Fruit fly (Drosophila melanogaster) whole organism, prepupa: ENCODE results near the gene bur.

Experiments used
- CG15336 ChIP-seq: fragments of 200-800 bp; sonication (Bioruptor generic); IDR thresholded peaks from 2 replicates; pipeline ENCODE4 v1.3.6; 2022; ENCODE audit warnings: missing biosample characterization, missing genetic modification characterization
- CG16779 ChIP-seq: fragments of 200-800 bp; sonication (Bioruptor generic); optimal IDR thresholded peaks from 3 replicates; lab custom pipeline; 2017; ENCODE audit warnings: missing biosample characterization, mild to moderate bottlenecking, missing genetic modification characterization
- CG34406 ChIP-seq: fragments of 200-800 bp; sonication (Bioruptor generic); optimal IDR thresholded peaks from 3 replicates; lab custom pipeline; 2016; ENCODE audit warnings: missing biosample characterization, missing genetic modification characterization
- CG4318 ChIP-seq: fragments of 200-800 bp; sonication (Bioruptor generic); optimal IDR thresholded peaks from 3 replicates; lab custom pipeline; 2017; ENCODE audit warnings: missing biosample characterization, mild to moderate bottlenecking, missing genetic modification characterization
- Eip75B ChIP-seq: fragments of 200-800 bp; sonication (Bioruptor generic); optimal IDR thresholded peaks from 3 replicates; lab custom pipeline; 2016; ENCODE audit warnings: missing biosample characterization, missing genetic modification characterization
- Ets96B ChIP-seq: fragments of 200-800 bp; optimal IDR thresholded peaks from 2 replicates; lab custom pipeline; 2019; ENCODE audit warnings: missing biosample characterization, mild to moderate bottlenecking, missing genetic modification characterization, moderate library complexity
- Gug ChIP-seq: fragments of 200-800 bp; sonication (Bioruptor generic); IDR thresholded peaks from 2 replicates; pipeline ENCODE4 v1.3.6; 2022; ENCODE audit warnings: missing biosample characterization, missing genetic modification characterization
- Lpt ChIP-seq: fragments of 200-800 bp; sonication (Bioruptor generic); optimal IDR thresholded peaks from 3 replicates; lab custom pipeline; 2016; ENCODE audit warnings: missing biosample characterization, missing genetic modification characterization
- acj6 ChIP-seq: fragments of 200-800 bp; sonication (Bioruptor generic); optimal IDR thresholded peaks from 3 replicates; lab custom pipeline; 2016; ENCODE audit warnings: missing biosample characterization, missing genetic modification characterization
- cyc ChIP-seq: fragments of 200-800 bp; sonication (Bioruptor generic); optimal IDR thresholded peaks from 3 replicates; lab custom pipeline; 2016; ENCODE audit warnings: missing biosample characterization, missing genetic modification characterization
- dac ChIP-seq: fragments of 200-800 bp; sonication (Bioruptor generic); optimal IDR thresholded peaks from 2 replicates; lab custom pipeline; 2017; ENCODE audit warnings: missing biosample characterization, mild to moderate bottlenecking, missing genetic modification characterization
- net ChIP-seq: fragments of 200-800 bp; sonication (Bioruptor generic); optimal IDR thresholded peaks from 3 replicates; lab custom pipeline; 2016; ENCODE audit warnings: missing biosample characterization, missing genetic modification characterization

DNA sequence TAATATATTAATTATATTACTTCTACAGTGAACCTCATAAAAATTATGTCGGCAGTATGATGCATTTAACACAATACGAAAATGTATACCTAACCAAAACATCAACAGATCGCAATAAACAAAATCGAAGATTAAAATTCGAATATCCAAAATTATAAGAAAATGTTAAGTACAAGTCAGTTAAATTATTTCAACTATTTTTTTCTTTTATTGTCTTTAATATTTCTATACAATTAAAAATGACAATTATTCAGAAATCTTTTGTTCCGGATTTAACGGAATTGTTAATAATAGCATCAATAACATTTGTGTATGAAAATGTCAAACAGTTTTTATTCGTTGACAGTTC is 37.0 kb downstream of the bur start:
- no peak for TF ChIP-seq Ets96B
- no peak for TF ChIP-seq cyc (GFP tag; lab: Kevin White, UChicago)
- TF ChIP-seq CG34406: no peak
- TF ChIP-seq CG15336: no peak
- TF ChIP-seq CG16779: no peak
- TF ChIP-seq CG4318 (GFP tag; lab: Kevin White, UChicago): no peak
- TF ChIP-seq Gug: no peak
- no peak for TF ChIP-seq Lpt
- no peak for TF ChIP-seq dac (GFP tag; lab: Kevin White, UChicago)
- no peak for TF ChIP-seq Eip75B (GFP tag; lab: Kevin White, UChicago)
- no peak for TF ChIP-seq net
- no peak for TF ChIP-seq acj6 (GFP tag; lab: Kevin White, UChicago)
